Fruit fly (Drosophila melanogaster): ENCODE data around the gene CG18530.

- no peak for TF ChIP-seq CG8159 (tag; optimal IDR thresholded peaks at IDR 0.05)
- TF ChIP-seq Snoo (tag; optimal IDR thresholded peaks at IDR 0.05): no peak
- TF ChIP-seq Ets98B (GFP tag; IDR thresholded peaks at IDR 0.05): no peak
- no peak for TF ChIP-seq Pif1B (GFP tag; optimal IDR thresholded peaks at IDR 0.05)
- TF ChIP-seq CG34367 (tag; optimal IDR thresholded peaks at IDR 0.05): no peak
- TF ChIP-seq CG4496 (GFP tag; IDR thresholded peaks at IDR 0.05): no peak
- TF ChIP-seq CG32121 (GFP tag; IDR thresholded peaks at IDR 0.05): no peak
- no peak for TF ChIP-seq EcR (GFP tag; optimal IDR thresholded peaks at IDR 0.05)
- no peak for TF ChIP-seq rn (GFP tag; IDR thresholded peaks at IDR 0.05)
- TF ChIP-seq CG10348 (GFP tag; IDR thresholded peaks at IDR 0.05): no peak
- TF ChIP-seq fd96Ca (GFP tag; IDR thresholded peaks at IDR 0.05): no peak
- no peak for TF ChIP-seq CG15710 (tag; optimal IDR thresholded peaks at IDR 0.05)
These were observed 23.9 kb downstream of the CG18530 start for dm6 chr3R:12656946-12657566.
